Worm (Caenorhabditis elegans) whole organism, L3 larva: ENCODE data around the gene F56H9.8.

Experiments
- R02D3.7 ChIP-seq: fragments of 150-350 bp; optimal IDR thresholded peaks from 2 replicates; lab custom pipeline; 2014; ENCODE audit warnings: missing biosample characterization, missing genetic modification characterization
- aly-2 ChIP-seq: fragments of 150-350 bp; optimal IDR thresholded peaks from 2 replicates; lab custom pipeline; 2014; ENCODE audit warnings: missing biosample characterization, missing genetic modification characterization
- ama-1 ChIP-seq: fragments of 150-350 bp; optimal IDR thresholded peaks from 2 replicates; lab custom pipeline; 2018
- ceh-16 ChIP-seq: sonication (generic microtip); optimal IDR thresholded peaks from 2 replicates; lab custom pipeline; 2017; ENCODE audit warnings: missing biosample characterization, missing genetic modification characterization
- daf-12 ChIP-seq: fragments of 150-350 bp; optimal IDR thresholded peaks from 2 replicates; lab custom pipeline; 2014; ENCODE audit warnings: missing biosample characterization, missing genetic modification reagents, missing genetic modification characterization
- egl-27 ChIP-seq: sonication (generic microtip); optimal IDR thresholded peaks from 4 replicates; lab custom pipeline; 2017; ENCODE audit warnings: missing biosample characterization, missing genetic modification reagents, missing genetic modification characterization
- egl-5 ChIP-seq: fragments of 150-350 bp; optimal IDR thresholded peaks from 2 replicates; lab custom pipeline; 2017; ENCODE audit warnings: missing biosample characterization, missing genetic modification reagents, missing genetic modification characterization, inconsistent platforms
- elt-1 ChIP-seq: fragments of 150-350 bp; optimal IDR thresholded peaks from 2 replicates; lab custom pipeline; 2014; ENCODE audit warnings: missing biosample characterization, missing genetic modification characterization
- elt-2 ChIP-seq: sonication (generic microtip); optimal IDR thresholded peaks from 2 replicates; lab custom pipeline; 2016; ENCODE audit warnings: missing genetic modification reagents, mild to moderate bottlenecking, missing genetic modification characterization, missing compliant biosample characterization
- elt-3 ChIP-seq, 3 experiments: fragments of 150-350 bp in 1 of 3; sonication (generic microtip) in 2 of 3; optimal IDR thresholded peaks; 2 replicates in 2 of 3; 4 replicates in 1 of 3; lab custom pipeline; 2014 to 2017; ENCODE audit warnings: missing biosample characterization in 3 of 3, missing genetic modification characterization in 3 of 3
- fos-1 ChIP-seq: fragments of 150-350 bp; optimal IDR thresholded peaks from 2 replicates; lab custom pipeline; 2014; ENCODE audit warnings: missing biosample characterization, missing genetic modification characterization
- lin-39 ChIP-seq: fragments of 150-350 bp; optimal IDR thresholded peaks from 2 replicates; lab custom pipeline; 2018; ENCODE audit warnings: missing biosample characterization, missing genetic modification reagents, missing genetic modification characterization
- lsy-12 ChIP-seq: sonication (generic microtip); optimal IDR thresholded peaks from 2 replicates; lab custom pipeline; 2016; ENCODE audit warnings: mild to moderate bottlenecking, missing genetic modification characterization, missing compliant biosample characterization
- mdl-1 ChIP-seq: fragments of 150-350 bp; optimal IDR thresholded peaks from 2 replicates; lab custom pipeline; 2014; ENCODE audit warnings: missing biosample characterization, missing genetic modification characterization
- nfya-1 ChIP-seq: sonication (generic microtip); optimal IDR thresholded peaks from 2 replicates; lab custom pipeline; 2017; ENCODE audit warnings: missing genetic modification characterization, mild to moderate bottlenecking, missing compliant biosample characterization, antibody characterized with exemption, moderate library complexity; ENCODE audit not compliant: insufficient read depth
- nhr-12 ChIP-seq: fragments of 150-350 bp; optimal IDR thresholded peaks from 2 replicates; lab custom pipeline; 2014; ENCODE audit warnings: missing biosample characterization, missing genetic modification characterization
- nhr-23 ChIP-seq: fragments of 150-350 bp; optimal IDR thresholded peaks from 2 replicates; lab custom pipeline; 2014; ENCODE audit warnings: missing biosample characterization, missing genetic modification reagents, missing genetic modification characterization
- nhr-237 ChIP-seq: fragments of 150-350 bp; optimal IDR thresholded peaks from 2 replicates; lab custom pipeline; 2014; ENCODE audit warnings: missing biosample characterization, missing genetic modification characterization
- nhr-25 ChIP-seq: sonication (generic microtip); optimal IDR thresholded peaks from 2 replicates; lab custom pipeline; 2017; ENCODE audit warnings: missing biosample characterization, missing genetic modification characterization
- nhr-67 ChIP-seq: fragments of 150-350 bp; optimal IDR thresholded peaks from 2 replicates; lab custom pipeline; 2014; ENCODE audit warnings: missing biosample characterization, missing genetic modification characterization
- nhr-76 ChIP-seq: fragments of 150-350 bp; sonication (generic microtip); optimal IDR thresholded peaks from 5 replicates; lab custom pipeline; 2014; ENCODE audit warnings: missing biosample characterization, missing genetic modification characterization
- nhr-77 ChIP-seq: fragments of 150-350 bp; optimal IDR thresholded peaks from 2 replicates; lab custom pipeline; 2014; ENCODE audit warnings: missing biosample characterization, missing genetic modification characterization
- pha-4 ChIP-seq: fragments of 150-350 bp; optimal IDR thresholded peaks from 2 replicates; lab custom pipeline; 2014; ENCODE audit warnings: missing biosample characterization, missing genetic modification reagents, missing genetic modification characterization
- sea-2 ChIP-seq: fragments of 150-350 bp; sonication (generic microtip); optimal IDR thresholded peaks from 4 replicates; lab custom pipeline; 2014; ENCODE audit warnings: missing biosample characterization, missing genetic modification reagents, missing genetic modification characterization
- skn-1 ChIP-seq: fragments of 150-350 bp; optimal IDR thresholded peaks from 2 replicates; lab custom pipeline; 2014; ENCODE audit warnings: missing biosample characterization, missing genetic modification characterization
- snpc-4 ChIP-seq: fragments of 150-350 bp; optimal IDR thresholded peaks from 2 replicates; lab custom pipeline; 2014; ENCODE audit warnings: missing biosample characterization, missing genetic modification characterization
- tbx-2 ChIP-seq: sonication (generic microtip); optimal IDR thresholded peaks from 2 replicates; lab custom pipeline; 2016; ENCODE audit warnings: mild to moderate bottlenecking, missing genetic modification characterization, missing compliant biosample characterization
- unc-39 ChIP-seq: sonication (generic microtip); optimal IDR thresholded peaks from 4 replicates; lab custom pipeline; 2017; ENCODE audit warnings: missing biosample characterization, missing genetic modification characterization
- zag-1 ChIP-seq: fragments of 150-350 bp; optimal IDR thresholded peaks from 2 replicates; lab custom pipeline; 2014; ENCODE audit warnings: missing biosample characterization, missing genetic modification characterization
- ztf-11 ChIP-seq: fragments of 150-350 bp; optimal IDR thresholded peaks from 2 replicates; lab custom pipeline; 2014; ENCODE audit warnings: missing biosample characterization, missing genetic modification characterization
- ztf-4 ChIP-seq: fragments of 150-350 bp; optimal IDR thresholded peaks from 2 replicates; lab custom pipeline; 2014; ENCODE audit warnings: missing biosample characterization, missing genetic modification characterization

Gene F56H9.8

DNA sequence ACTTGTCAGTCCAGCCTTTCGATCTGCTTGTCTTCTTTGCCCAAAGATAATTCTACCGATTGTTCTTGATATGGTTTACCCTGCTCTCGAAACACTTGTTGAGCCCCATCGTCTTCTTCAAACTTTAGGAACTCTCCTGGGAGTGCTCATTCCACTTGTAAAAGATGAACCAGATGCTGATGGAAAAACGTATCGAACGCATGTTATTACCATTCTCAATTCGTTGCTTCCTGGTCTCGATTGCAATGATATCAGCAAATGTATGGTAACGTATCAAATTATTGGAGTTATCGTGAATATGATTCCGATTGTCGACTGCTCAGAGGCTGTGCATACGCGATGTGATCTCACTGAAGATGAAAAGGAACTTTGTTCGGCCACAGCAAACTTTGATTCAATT is 42.8 kb upstream of the F56H9.8 start:
- TF ChIP-seq lin-39 (tag; lab: Kevin White, UChicago) = no peak

DNA sequence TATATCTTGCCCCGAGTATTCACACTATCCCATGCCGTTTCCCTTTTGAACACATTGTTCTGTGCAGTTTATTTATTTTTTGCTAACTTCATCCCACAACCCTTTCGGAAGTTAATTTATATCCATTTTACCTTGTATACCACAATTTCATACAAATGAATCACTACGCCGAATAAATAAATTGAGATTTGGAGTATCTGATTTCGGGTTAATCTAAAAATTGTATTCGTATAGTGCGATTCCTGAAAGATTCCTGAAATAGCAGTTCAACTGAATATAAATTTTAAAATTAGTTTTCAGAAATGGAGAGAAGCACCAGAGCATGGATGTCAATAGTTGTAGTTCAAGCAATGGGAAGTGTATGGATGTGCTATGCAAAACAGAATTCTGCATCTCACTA is 37.5 kb upstream of the F56H9.8 start, which contains the start of gene erg-28:
Gene erg-28, plus strand, starts transcription at position 301 of the 400 bp plus-strand sequence.
- TF ChIP-seq daf-12 = no peak
- TF ChIP-seq nhr-77 (tag; lab: Kevin White, UChicago) = no peak
- TF ChIP-seq egl-5 (tag; lab: Kevin White, UChicago) = no peak
- no peak for TF ChIP-seq ztf-11 (tag; lab: Kevin White, UChicago)
- no peak for TF ChIP-seq zag-1 (tag; lab: Kevin White, UChicago)
- TF ChIP-seq lsy-12 (tag; lab: Kevin White, UChicago) = no peak
- no peak for TF ChIP-seq nhr-25 (tag; lab: Kevin White, UChicago)
- TF ChIP-seq ztf-4 (tag; lab: Kevin White, UChicago) = no peak
- TF ChIP-seq pha-4 (tag; lab: Kevin White, UChicago) = no peak
- no peak for TF ChIP-seq lin-39 (tag; lab: Kevin White, UChicago)
- TF ChIP-seq, all 47 proteins: peak for 0

DNA sequence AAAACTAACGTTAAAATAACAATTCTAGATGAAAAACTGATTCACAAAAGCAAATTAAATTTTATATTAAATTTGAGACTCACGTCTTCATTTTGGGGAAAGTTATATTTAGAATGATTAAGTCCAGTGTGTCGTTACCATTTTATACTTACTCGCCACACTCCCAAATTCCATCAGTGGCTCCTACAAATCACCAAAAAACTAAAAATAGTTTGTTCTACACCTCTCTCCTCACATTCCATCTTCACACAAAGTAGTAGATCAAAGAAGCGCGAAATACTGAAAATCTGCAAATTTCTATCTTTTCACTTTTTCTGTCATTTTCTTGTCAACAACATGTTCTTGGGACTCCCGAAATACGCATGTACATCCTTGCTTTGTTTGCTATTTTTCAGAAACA is 35.7 kb upstream of the F56H9.8 start, which contains the start of gene ZC116.5:
Gene ZC116.5, minus strand, starts transcription at position 101 of the 400 bp plus-strand sequence.
- TF ChIP-seq R02D3.7 (tag; lab: Kevin White, UChicago) (no peak), ama-1 (lab: Kevin White, UChicago) (no peak)

DNA sequence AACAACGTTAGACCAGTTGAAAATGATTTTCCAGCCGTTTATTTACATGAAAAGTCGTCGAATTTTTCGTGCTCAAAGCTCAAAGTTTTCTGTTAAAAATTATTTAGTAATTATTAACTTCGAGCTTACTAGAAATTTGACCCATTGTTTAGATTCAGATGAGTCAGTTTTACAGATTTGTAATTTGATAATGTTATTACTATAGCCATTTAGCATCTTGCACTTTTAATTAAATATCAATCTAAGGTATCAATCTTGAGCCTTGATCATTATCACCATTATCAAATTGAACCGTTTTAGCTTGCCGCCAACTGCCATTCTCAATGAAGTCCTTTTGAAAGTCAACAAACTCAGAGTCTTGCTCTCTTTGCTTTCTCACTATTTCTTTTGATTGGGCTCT is 35.1 kb upstream of the F56H9.8 start, which contains the start of gene ZC116.1:
Gene ZC116.1, plus strand, starts transcription at position 301 of the 400 bp plus-strand sequence.
- TF ChIP-seq aly-2 (tag; lab: Kevin White, UChicago) (no peak), nhr-237 (tag; lab: Kevin White, UChicago) (no peak), elt-1 (tag; lab: Kevin White, UChicago) (no peak), elt-2 (tag; lab: Kevin White, UChicago) (no peak), pha-4 (tag; lab: Kevin White, UChicago) (no peak)

DNA sequence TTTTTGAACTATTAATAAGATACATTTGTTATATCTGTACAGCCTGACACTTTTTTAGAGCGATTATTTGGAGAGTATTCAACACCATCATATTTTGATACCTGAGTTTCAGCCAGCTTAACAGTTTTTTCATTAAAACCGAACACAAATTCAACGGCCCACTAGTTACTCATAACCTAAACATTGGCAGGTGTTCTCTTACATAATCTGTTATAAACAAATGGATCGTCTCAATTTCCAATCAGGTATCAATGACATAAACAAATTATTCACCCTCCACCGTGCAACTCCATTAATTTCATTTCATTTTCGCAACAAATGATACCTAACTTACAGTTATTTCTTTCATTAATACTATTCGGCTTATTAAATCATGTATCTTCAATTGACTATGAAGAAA is 33.6 kb upstream of the F56H9.8 start, which contains the start of gene cubn-1:
Gene cubn-1, plus strand, starts transcription at position 301 of the 400 bp plus-strand sequence.
- no peak for TF ChIP-seq nhr-12
- no peak for TF ChIP-seq elt-3 (tag; optimal IDR thresholded peaks at IDR 0.05; lab: Kevin White, UChicago)
- no peak for TF ChIP-seq skn-1 (tag; lab: Kevin White, UChicago)
- no peak for TF ChIP-seq elt-1 (tag; lab: Kevin White, UChicago)
- no peak for TF ChIP-seq mdl-1 (tag; lab: Kevin White, UChicago)
- TF ChIP-seq aly-2 (tag; lab: Kevin White, UChicago) = no peak
- TF ChIP-seq tbx-2 (tag; lab: Kevin White, UChicago) = no peak
- no peak for TF ChIP-seq egl-27 (tag; lab: Kevin White, UChicago)

DNA sequence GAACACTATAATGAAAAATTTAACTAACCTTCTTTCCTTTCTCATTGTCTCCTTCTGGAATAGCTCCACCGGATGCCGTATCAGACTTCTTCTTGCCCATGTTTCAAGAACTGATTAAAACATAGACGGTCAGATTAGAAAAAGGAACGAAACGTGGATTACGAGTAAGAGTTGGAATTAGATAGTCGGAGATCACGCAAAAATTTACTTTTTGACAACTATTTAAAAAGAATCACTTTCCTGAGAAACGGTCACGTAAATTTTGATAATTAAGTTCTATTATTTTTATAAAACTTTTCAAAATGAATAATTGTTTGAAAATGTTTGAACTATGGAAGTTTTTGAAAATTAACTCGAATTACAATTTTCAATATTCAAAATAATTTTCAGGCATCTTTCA is 32.5 kb upstream of the F56H9.8 start, which contains the start of gene cyc-2.2:
Gene cyc-2.2, minus strand, starts transcription at position 101 of the 400 bp plus-strand sequence.
- no peak for TF ChIP-seq mdl-1 (tag; lab: Kevin White, UChicago)
- TF ChIP-seq lin-39 (tag; lab: Kevin White, UChicago) = no peak
- TF ChIP-seq egl-27 (tag; lab: Kevin White, UChicago) = no peak
- no peak for TF ChIP-seq ceh-16
- no peak for TF ChIP-seq elt-2 (tag; lab: Kevin White, UChicago)

DNA sequence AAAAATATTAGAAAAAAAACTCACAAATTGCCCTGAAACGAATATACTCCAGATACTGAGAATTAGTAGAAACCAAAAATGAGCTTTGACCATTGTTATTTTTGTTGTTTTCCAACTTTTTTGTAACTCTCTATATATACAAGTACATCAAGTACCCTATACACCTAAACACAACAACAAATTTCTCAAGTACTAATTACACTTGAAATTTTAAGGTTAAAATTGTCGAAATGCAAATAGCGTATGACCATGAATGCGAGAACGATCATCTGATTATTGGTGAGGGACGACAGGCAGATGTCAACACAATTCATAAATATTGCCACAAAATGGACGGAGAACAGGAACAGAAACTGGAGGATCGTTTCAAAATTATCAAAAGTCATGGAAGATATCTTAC is 20.2 kb upstream of the F56H9.8 start, which contains the start of gene F56H9.9:
Gene F56H9.9, minus strand, starts transcription at position 101 of the 400 bp plus-strand sequence.
- no peak for TF ChIP-seq sea-2
- no peak for TF ChIP-seq nhr-76 (tag; lab: Kevin White, UChicago)
- TF ChIP-seq unc-39 (tag; lab: Kevin White, UChicago) = no peak
- TF ChIP-seq fos-1 (tag; lab: Kevin White, UChicago) = no peak
- no peak for TF ChIP-seq tbx-2 (tag; lab: Kevin White, UChicago)
- TF ChIP-seq ceh-16 = no peak
- TF ChIP-seq ama-1 (lab: Kevin White, UChicago) = no peak
- no peak for TF ChIP-seq elt-2 (tag; lab: Kevin White, UChicago)
- no peak for TF ChIP-seq nhr-23 (tag; lab: Kevin White, UChicago)
- no peak for TF ChIP-seq daf-12
- no peak for TF ChIP-seq snpc-4
- TF ChIP-seq nhr-67 (tag; lab: Kevin White, UChicago) = no peak
- TF ChIP-seq nfya-1 (tag; lab: Kevin White, UChicago) = no peak
